Fruit fly (Drosophila melanogaster) whole organism, prepupa: ENCODE data around the gene CG10469.

Experiments used
- Blimp-1 ChIP-seq: fragments of 200-800 bp; sonication (Bioruptor generic); optimal IDR thresholded peaks from 3 replicates; lab custom pipeline; 2017; ENCODE audit warnings: missing biosample characterization, missing genetic modification characterization, mild to moderate bottlenecking, moderate library complexity, missing genetic modification reagents
- CG10669 ChIP-seq: fragments of 200-800 bp; sonication (Bioruptor generic); optimal IDR thresholded peaks from 3 replicates; lab custom pipeline; 2018; ENCODE audit warnings: missing biosample characterization, mild to moderate bottlenecking, missing genetic modification characterization, moderate library complexity
- CG11294 ChIP-seq: fragments of 200-800 bp; sonication (Bioruptor generic); IDR thresholded peaks from 2 replicates; pipeline ENCODE4 v1.3.6; 2022; ENCODE audit warnings: missing biosample characterization, missing genetic modification characterization
- CG11762 ChIP-seq: fragments of 200-800 bp; sonication (Bioruptor generic); optimal IDR thresholded peaks from 3 replicates; lab custom pipeline; 2016; ENCODE audit warnings: missing biosample characterization, missing genetic modification characterization; ENCODE audit not compliant: insufficient read depth
- CG15336 ChIP-seq: fragments of 200-800 bp; sonication (Bioruptor generic); IDR thresholded peaks from 2 replicates; pipeline ENCODE4 v1.3.6; 2022; ENCODE audit warnings: missing biosample characterization, missing genetic modification characterization
- CG1621 ChIP-seq: fragments of 200-800 bp; sonication (Bioruptor generic); optimal IDR thresholded peaks from 3 replicates; lab custom pipeline; 2018; ENCODE audit warnings: missing biosample characterization, mild to moderate bottlenecking, missing genetic modification characterization
- CG31627 ChIP-seq: fragments of 200-800 bp; sonication (Bioruptor generic); optimal IDR thresholded peaks from 3 replicates; lab custom pipeline; 2016; ENCODE audit warnings: missing biosample characterization, missing genetic modification characterization
- CG34406 ChIP-seq: fragments of 200-800 bp; sonication (Bioruptor generic); optimal IDR thresholded peaks from 3 replicates; lab custom pipeline; 2016; ENCODE audit warnings: missing biosample characterization, missing genetic modification characterization
- CG3919 ChIP-seq: fragments of 200-800 bp; sonication (Bioruptor generic); optimal IDR thresholded peaks from 3 replicates; lab custom pipeline; 2016; ENCODE audit warnings: missing biosample characterization, missing genetic modification characterization
- CG4318 ChIP-seq: fragments of 200-800 bp; sonication (Bioruptor generic); optimal IDR thresholded peaks from 3 replicates; lab custom pipeline; 2017; ENCODE audit warnings: missing biosample characterization, mild to moderate bottlenecking, missing genetic modification characterization
- CG6163 ChIP-seq: fragments of 200-800 bp; sonication (Bioruptor generic); IDR thresholded peaks from 3 replicates; pipeline ENCODE4 v1.3.6; 2022; ENCODE audit warnings: missing biosample characterization, missing genetic modification characterization
- CG6792 ChIP-seq: fragments of 200-800 bp; sonication (Bioruptor generic); optimal IDR thresholded peaks from 3 replicates; lab custom pipeline; 2016; ENCODE audit warnings: missing biosample characterization, missing genetic modification characterization
- CG7368 ChIP-seq: fragments of 200-800 bp; sonication (Bioruptor generic); optimal IDR thresholded peaks from 3 replicates; lab custom pipeline; 2016; ENCODE audit warnings: missing biosample characterization, missing genetic modification characterization
- CG8119 ChIP-seq: fragments of 200-800 bp; sonication (Bioruptor generic); IDR thresholded peaks from 3 replicates; pipeline ENCODE4 v1.3.6; 2022; ENCODE audit warnings: missing biosample characterization, missing genetic modification characterization
- CG8632 ChIP-seq: fragments of 200-800 bp; sonication (Bioruptor generic); optimal IDR thresholded peaks from 3 replicates; lab custom pipeline; 2016; ENCODE audit warnings: missing biosample characterization, missing genetic modification characterization
- Eip75B ChIP-seq: fragments of 200-800 bp; sonication (Bioruptor generic); optimal IDR thresholded peaks from 3 replicates; lab custom pipeline; 2016; ENCODE audit warnings: missing biosample characterization, missing genetic modification characterization
- Eip78C ChIP-seq: fragments of 200-800 bp; sonication (Bioruptor generic); peaks from one replicate; lab custom pipeline; 2016; ENCODE audit warnings: missing biosample characterization, missing genetic modification characterization
- Ets21C ChIP-seq: fragments of 200-800 bp; sonication (Bioruptor generic); optimal IDR thresholded peaks from 3 replicates; lab custom pipeline; 2016; ENCODE audit warnings: missing biosample characterization, missing genetic modification characterization
- Ets96B ChIP-seq: fragments of 200-800 bp; optimal IDR thresholded peaks from 2 replicates; lab custom pipeline; 2019; ENCODE audit warnings: missing biosample characterization, mild to moderate bottlenecking, missing genetic modification characterization, moderate library complexity
- Hr38 ChIP-seq: sonication (Bioruptor generic); optimal IDR thresholded peaks from 2 replicates; lab custom pipeline; 2016; ENCODE audit warnings: missing biosample characterization, missing genetic modification characterization
- Hr39 ChIP-seq: fragments of 200-800 bp; sonication (Bioruptor generic); optimal IDR thresholded peaks from 2 replicates; lab custom pipeline; 2016; ENCODE audit warnings: missing biosample characterization, missing genetic modification characterization
- Lpt ChIP-seq: fragments of 200-800 bp; sonication (Bioruptor generic); optimal IDR thresholded peaks from 3 replicates; lab custom pipeline; 2016; ENCODE audit warnings: missing biosample characterization, missing genetic modification characterization
- Met ChIP-seq: fragments of 200-800 bp; sonication (Bioruptor generic); optimal IDR thresholded peaks from 3 replicates; lab custom pipeline; 2016; ENCODE audit warnings: missing biosample characterization, missing genetic modification characterization
- OdsH ChIP-seq: fragments of 200-800 bp; sonication (Bioruptor generic); optimal IDR thresholded peaks from 3 replicates; lab custom pipeline; 2016; ENCODE audit warnings: missing biosample characterization, missing genetic modification characterization
- Sox102F ChIP-seq: fragments of 200-800 bp; sonication (Bioruptor generic); optimal IDR thresholded peaks from 2 replicates; lab custom pipeline; 2016; ENCODE audit warnings: missing biosample characterization, mild to moderate bottlenecking, missing genetic modification characterization
- Sox14 ChIP-seq: fragments of 200-800 bp; sonication (Bioruptor generic); optimal IDR thresholded peaks from 3 replicates; lab custom pipeline; 2016; ENCODE audit warnings: missing biosample characterization, missing genetic modification characterization
- acj6 ChIP-seq: fragments of 200-800 bp; sonication (Bioruptor generic); optimal IDR thresholded peaks from 3 replicates; lab custom pipeline; 2016; ENCODE audit warnings: missing biosample characterization, missing genetic modification characterization
- cyc ChIP-seq: fragments of 200-800 bp; sonication (Bioruptor generic); optimal IDR thresholded peaks from 3 replicates; lab custom pipeline; 2016; ENCODE audit warnings: missing biosample characterization, missing genetic modification characterization
- eg ChIP-seq: fragments of 200-800 bp; sonication (Bioruptor generic); IDR thresholded peaks from 3 replicates; pipeline ENCODE4 v1.3.6; 2022; ENCODE audit warnings: missing biosample characterization, missing genetic modification characterization
- esn ChIP-seq: fragments of 200-800 bp; sonication (Bioruptor generic); optimal IDR thresholded peaks from 2 replicates; lab custom pipeline; 2016; ENCODE audit warnings: missing biosample characterization, mild to moderate bottlenecking, missing genetic modification characterization, moderate library complexity
- fd59A ChIP-seq: fragments of 200-800 bp; sonication (Bioruptor generic); optimal IDR thresholded peaks from 2 replicates; lab custom pipeline; 2017; ENCODE audit warnings: missing biosample characterization, mild to moderate bottlenecking, missing genetic modification characterization, missing genetic modification reagents
- fd85E ChIP-seq: fragments of 200-800 bp; sonication (Bioruptor generic); optimal IDR thresholded peaks from 3 replicates; lab custom pipeline; 2016; ENCODE audit warnings: missing biosample characterization, missing genetic modification characterization
- fkh ChIP-seq: fragments of 200-800 bp; sonication (Bioruptor generic); optimal IDR thresholded peaks from 3 replicates; lab custom pipeline; 2017; ENCODE audit warnings: missing biosample characterization, mild to moderate bottlenecking, missing genetic modification characterization, moderate library complexity
- lz ChIP-seq: fragments of 200-800 bp; sonication (Bioruptor generic); optimal IDR thresholded peaks from 3 replicates; lab custom pipeline; 2016; ENCODE audit warnings: missing biosample characterization, missing genetic modification characterization
- pdm3 ChIP-seq: fragments of 200-800 bp; sonication (Bioruptor generic); optimal IDR thresholded peaks from 3 replicates; lab custom pipeline; 2016; ENCODE audit warnings: missing biosample characterization, missing genetic modification characterization
- salr ChIP-seq, 2 experiments: fragments of 200-800 bp; sonication (Bioruptor generic); optimal IDR thresholded peaks; 3 replicates each; lab custom pipeline; 2016 to 2018; ENCODE audit warnings: missing biosample characterization in 2 of 2, missing genetic modification characterization in 2 of 2, mild to moderate bottlenecking in 1 of 2
- svp ChIP-seq: fragments of 200-800 bp; sonication (Bioruptor generic); peaks from one replicate; lab custom pipeline; 2016; ENCODE audit warnings: missing biosample characterization, missing genetic modification characterization
- vri ChIP-seq: fragments of 200-800 bp; sonication (Bioruptor generic); optimal IDR thresholded peaks from 3 replicates; lab custom pipeline; 2016; ENCODE audit warnings: missing biosample characterization, mild to moderate bottlenecking, missing genetic modification characterization

CG10469 gene

dm6 chr3L:6135174-6135573 lies 42.1 kb upstream of the CG10469 start, which contains the start of gene Lcp65Ag1:
Gene Lcp65Ag1, minus strand, starts transcription at chr3L:6135274.
- TF ChIP-seq Ets96B (no peak), fd85E (no peak), Met (GFP tag; lab: Kevin White, UChicago) (no peak), pdm3 (GFP tag; lab: Kevin White, UChicago) (no peak), CG3919 (GFP tag; lab: Kevin White, UChicago) (no peak), Eip75B (GFP tag; lab: Kevin White, UChicago) (no peak), CG10669 (no peak), Hr39 (no peak), CG7368 (GFP tag; lab: Kevin White, UChicago) (no peak), CG8119 (GFP tag; lab: Robert Waterston, UW) (no peak), Hr38 (GFP tag; lab: Kevin White, UChicago) (no peak), lz (no peak), fd59A (GFP tag; lab: Kevin White, UChicago) (no peak), fkh (no peak), acj6 (no peak), esn (no peak), Sox14 (no peak), Blimp-1 (GFP tag; lab: Kevin White, UChicago) (no peak)

DNA sequence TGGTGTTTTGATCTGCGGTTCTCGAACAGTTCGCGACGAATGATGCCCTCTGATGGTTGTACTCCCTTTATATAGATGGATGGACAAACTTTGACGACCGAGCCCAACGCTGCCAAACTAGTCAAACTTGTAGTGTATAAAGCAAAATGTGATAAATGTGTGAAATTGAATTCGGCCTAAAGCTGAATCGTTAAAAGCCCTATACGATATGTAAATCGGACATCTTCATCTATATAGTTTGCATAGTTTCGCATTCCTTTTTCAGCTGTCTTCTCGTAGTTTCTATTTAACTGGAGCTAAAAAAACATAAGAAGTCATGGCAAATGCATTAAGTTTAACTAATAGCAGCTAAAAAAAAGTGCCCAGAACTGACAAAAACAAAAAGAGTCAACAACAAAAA lies 40.4 kb upstream of the CG10469 start, which contains the start of gene Lcp65Ag2:
Lcp65Ag2 (minus strand) TSS at position 48 of the 400 bp plus-strand sequence.
- TF ChIP-seq Sox14 (no peak), salr (GFP tag; optimal IDR thresholded peaks at IDR 0.05; lab: Kevin White, UChicago) (no peak)

dm6 chr3L:6132009-6132408 lies 38.9 kb upstream of the CG10469 start, which contains the start of gene Cpr65Au:
Gene Cpr65Au, minus strand, starts transcription at chr3L:6132109.
- TF ChIP-seq Sox102F (GFP tag; lab: Kevin White, UChicago): no peak
- no peak for TF ChIP-seq esn
- TF ChIP-seq CG6792 (GFP tag; lab: Kevin White, UChicago): no peak
- TF ChIP-seq pdm3 (GFP tag; lab: Kevin White, UChicago): no peak
- no peak for TF ChIP-seq CG1621 (tag; lab: Kevin White, UChicago)
- no peak for TF ChIP-seq CG15336 (GFP tag; lab: Robert Waterston, UW)
- TF ChIP-seq Lpt (GFP tag; lab: Kevin White, UChicago): no peak
- TF ChIP-seq CG8632 (GFP tag; lab: Kevin White, UChicago): no peak
- no peak for TF ChIP-seq Hr38 (GFP tag; lab: Kevin White, UChicago)
- no peak for TF ChIP-seq CG34406 (GFP tag; lab: Kevin White, UChicago)
- TF ChIP-seq CG11762 (GFP tag; lab: Kevin White, UChicago): no peak
- no peak for TF ChIP-seq CG31627 (GFP tag; lab: Kevin White, UChicago)
- TF ChIP-seq Met (GFP tag; lab: Kevin White, UChicago): no peak
- no peak for TF ChIP-seq CG11294 (GFP tag; lab: Robert Waterston, UW)
- no peak for TF ChIP-seq CG6163

dm6 chr3L:6130944-6131343 lies 37.8 kb upstream of the CG10469 start, which contains the start of gene Lcp65Ag3:
Gene Lcp65Ag3, minus strand, starts transcription at chr3L:6130989.
- TF ChIP-seq Eip78C (no peak), CG15336 (GFP tag; lab: Robert Waterston, UW) (no peak), CG11294 (GFP tag; lab: Robert Waterston, UW) (no peak), svp (GFP tag; lab: Kevin White, UChicago) (no peak), esn (no peak), Met (GFP tag; lab: Kevin White, UChicago) (no peak), eg (GFP tag; lab: Robert Waterston, UW) (no peak), CG31627 (GFP tag; lab: Kevin White, UChicago) (no peak), vri (GFP tag; lab: Kevin White, UChicago) (no peak), Hr38 (GFP tag; lab: Kevin White, UChicago) (no peak), CG7368 (GFP tag; lab: Kevin White, UChicago) (no peak), fd59A (GFP tag; lab: Kevin White, UChicago) (no peak)

DNA sequence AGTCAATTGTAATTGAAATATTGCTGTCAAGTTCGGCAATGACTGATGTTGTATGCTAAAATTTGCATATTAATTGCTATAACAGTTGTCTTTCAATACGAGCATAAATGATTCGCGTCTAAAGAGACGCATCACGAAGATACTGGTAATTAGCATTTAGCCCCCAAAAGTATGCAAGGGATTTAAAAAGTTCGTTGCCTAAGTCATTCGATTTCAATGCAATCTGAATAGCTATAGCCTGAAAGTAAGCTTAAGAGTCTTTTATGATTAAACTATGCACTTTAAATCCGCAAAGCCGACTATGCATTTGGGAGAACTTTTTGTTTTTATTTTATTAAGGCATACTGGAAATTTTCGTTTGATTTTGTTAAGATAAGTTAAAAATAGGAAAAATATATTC lies 36.5 kb upstream of the CG10469 start:
- TF ChIP-seq CG31627 (GFP tag; lab: Kevin White, UChicago) (no peak), CG3919 (GFP tag; lab: Kevin White, UChicago) (no peak), CG4318 (GFP tag; lab: Kevin White, UChicago) (no peak), CG34406 (GFP tag; lab: Kevin White, UChicago) (no peak), OdsH (GFP tag; lab: Kevin White, UChicago) (no peak), Ets21C (GFP tag; lab: Kevin White, UChicago) (no peak), Blimp-1 (GFP tag; lab: Kevin White, UChicago) (no peak), cyc (GFP tag; lab: Kevin White, UChicago) (no peak), CG1621 (tag; lab: Kevin White, UChicago) (no peak)
